Worm (Caenorhabditis elegans): ENCODE data around the gene C53C7.3.

DNA sequence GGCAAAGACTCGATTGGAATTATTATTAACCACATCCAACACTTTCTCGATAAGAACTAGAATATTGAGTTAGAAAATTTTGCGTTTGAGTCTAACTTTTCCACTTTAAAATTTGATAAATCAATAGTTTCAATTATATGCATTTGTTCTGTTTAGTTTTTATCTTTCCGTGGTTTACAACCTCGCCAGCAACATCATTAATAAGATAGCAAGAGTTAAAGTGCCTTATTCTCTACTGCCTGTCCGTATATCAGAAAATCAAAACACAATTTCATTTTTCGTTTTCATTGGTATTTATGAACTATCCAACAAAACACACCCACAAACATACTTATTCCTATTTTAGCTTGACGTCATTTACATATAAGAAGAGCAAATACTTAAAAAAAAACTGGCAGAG is 40.2 kb downstream of the C53C7.3 start:
- TF ChIP-seq fkh-10 (GFP tag; optimal IDR thresholded peaks at IDR 0.05) (no peak), hlh-8 (tag; optimal IDR thresholded peaks at IDR 0.05) (no peak), pqm-1 (tag; optimal IDR thresholded peaks at IDR 0.05) (no peak), ceh-30 (tag; optimal IDR thresholded peaks at IDR 0.05) (no peak), ceh-48 (tag; optimal IDR thresholded peaks at IDR 0.05) (no peak), fax-1 (tag; optimal IDR thresholded peaks at IDR 0.05) (no peak), ceh-24 (tag; optimal IDR thresholded peaks at IDR 0.05) (no peak), F13H6.1 (tag; optimal IDR thresholded peaks at IDR 0.05) (no peak)

Data from whole organism, late embryonic.